Worm (Caenorhabditis elegans) whole organism, L3 larva: ENCODE data around the gene set-31.

Experiments
- ama-1 ChIP-seq: fragments of 150-350 bp; optimal IDR thresholded peaks from 2 replicates; lab custom pipeline; 2018
- ceh-28 ChIP-seq: fragments of 150-350 bp; optimal IDR thresholded peaks from 2 replicates; lab custom pipeline; 2014; ENCODE audit warnings: missing biosample characterization, missing genetic modification reagents, missing genetic modification characterization
- ceh-82 ChIP-seq: fragments of 150-350 bp; optimal IDR thresholded peaks from 2 replicates; lab custom pipeline; 2014; ENCODE audit warnings: missing biosample characterization, missing genetic modification characterization
- daf-12 ChIP-seq: fragments of 150-350 bp; optimal IDR thresholded peaks from 2 replicates; lab custom pipeline; 2014; ENCODE audit warnings: missing biosample characterization, missing genetic modification reagents, missing genetic modification characterization
- elt-3 ChIP-seq, 3 experiments: fragments of 150-350 bp in 1 of 3; sonication (generic microtip) in 2 of 3; optimal IDR thresholded peaks; 2 replicates in 2 of 3; 4 replicates in 1 of 3; lab custom pipeline; 2014 to 2017; ENCODE audit warnings: missing biosample characterization in 3 of 3, missing genetic modification characterization in 3 of 3
- lin-15B ChIP-seq: fragments of 150-350 bp; optimal IDR thresholded peaks from 2 replicates; lab custom pipeline; 2014; ENCODE audit warnings: missing biosample characterization, missing genetic modification characterization
- lin-39 ChIP-seq: fragments of 150-350 bp; optimal IDR thresholded peaks from 2 replicates; lab custom pipeline; 2018; ENCODE audit warnings: missing biosample characterization, missing genetic modification reagents, missing genetic modification characterization
- mdl-1 ChIP-seq: fragments of 150-350 bp; optimal IDR thresholded peaks from 2 replicates; lab custom pipeline; 2014; ENCODE audit warnings: missing biosample characterization, missing genetic modification characterization
- nhr-11 ChIP-seq: fragments of 150-350 bp; optimal IDR thresholded peaks from 2 replicates; lab custom pipeline; 2014; ENCODE audit warnings: missing biosample characterization, missing genetic modification characterization
- nhr-237 ChIP-seq: fragments of 150-350 bp; optimal IDR thresholded peaks from 2 replicates; lab custom pipeline; 2014; ENCODE audit warnings: missing biosample characterization, missing genetic modification characterization
- nhr-77 ChIP-seq: fragments of 150-350 bp; optimal IDR thresholded peaks from 2 replicates; lab custom pipeline; 2014; ENCODE audit warnings: missing biosample characterization, missing genetic modification characterization
- pha-4 ChIP-seq: fragments of 150-350 bp; optimal IDR thresholded peaks from 2 replicates; lab custom pipeline; 2014; ENCODE audit warnings: missing biosample characterization, missing genetic modification reagents, missing genetic modification characterization
- snpc-4 ChIP-seq: fragments of 150-350 bp; optimal IDR thresholded peaks from 2 replicates; lab custom pipeline; 2014; ENCODE audit warnings: missing biosample characterization, missing genetic modification characterization
- unc-62 ChIP-seq: fragments of 150-350 bp; sonication (generic microtip); optimal IDR thresholded peaks from 4 replicates; lab custom pipeline; 2014; ENCODE audit warnings: missing biosample characterization, missing genetic modification reagents, missing genetic modification characterization

- TF ChIP-seq unc-62 (no peak), elt-3 (tag; optimal IDR thresholded peaks at IDR 0.05; lab: Kevin White, UChicago) (no peak), lin-39 (tag; lab: Kevin White, UChicago) (no peak), mdl-1 (tag; lab: Kevin White, UChicago) (no peak), pha-4 (tag; lab: Kevin White, UChicago) (peak; percentile 64), daf-12 (no peak), snpc-4 (tag; lab: Kevin White, UChicago) (no peak), nhr-237 (no peak), nhr-11 (tag; lab: Kevin White, UChicago) (no peak), ceh-28 (tag; lab: Kevin White, UChicago) (no peak), lin-15B (no peak), nhr-77 (tag; lab: Kevin White, UChicago) (no peak), ceh-82 (no peak), ama-1 (no peak)
These were observed 45.0 kb downstream of the set-31 start for ce11 chrV:14462653-14463052.
